Fruit fly (Drosophila melanogaster) Kc167 (cell line): Measurements from ENCODE around the gene Proc-R.

Experiments used
- Myc ChIP-seq: fragments of >200 bp; optimal IDR thresholded peaks from 2 replicates; lab custom pipeline; 2017; ENCODE audit warnings: missing external identifiers
- h ChIP-seq: fragments of >200 bp; optimal IDR thresholded peaks from 3 replicates; lab custom pipeline; 2018; ENCODE audit warnings: missing external identifiers
- psq ChIP-seq: fragments of >200 bp; optimal IDR thresholded peaks from 2 replicates; lab custom pipeline; 2017; ENCODE audit warnings: missing external identifiers
- ttk ChIP-seq: sonication (Bioruptor generic); optimal IDR thresholded peaks from 2 replicates; lab custom pipeline; 2017; ENCODE audit warnings: missing external identifiers

DNA sequence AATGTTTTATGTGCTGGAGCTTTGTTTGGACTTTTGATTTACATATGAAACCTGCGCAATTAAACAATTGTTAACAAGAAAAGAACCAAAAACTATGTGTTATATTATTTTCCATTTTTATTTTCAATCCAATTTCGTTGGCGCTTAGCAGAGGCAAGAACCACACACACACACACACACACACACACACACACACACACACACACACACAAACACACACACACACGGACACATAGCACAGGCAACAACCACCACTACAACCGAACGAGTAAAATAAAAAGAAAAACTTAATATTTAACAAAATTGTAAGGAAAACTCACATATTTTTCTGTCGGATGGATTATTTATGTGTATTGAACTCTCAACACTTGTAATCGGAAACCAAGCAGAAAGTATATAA lies 8.3 kb upstream of the Proc-R start:
- TF ChIP-seq h (lab: Kevin White, UChicago) = no peak
- TF ChIP-seq psq (lab: Kevin White, UChicago) = no peak
- TF ChIP-seq ttk = no peak
- TF ChIP-seq Myc = no peak
